Worm (Caenorhabditis elegans): ENCODE data around the gene rgs-4.
A peak's percentile ranks its signal among the peaks of the same experiment; 100 is the strongest.

DNA sequence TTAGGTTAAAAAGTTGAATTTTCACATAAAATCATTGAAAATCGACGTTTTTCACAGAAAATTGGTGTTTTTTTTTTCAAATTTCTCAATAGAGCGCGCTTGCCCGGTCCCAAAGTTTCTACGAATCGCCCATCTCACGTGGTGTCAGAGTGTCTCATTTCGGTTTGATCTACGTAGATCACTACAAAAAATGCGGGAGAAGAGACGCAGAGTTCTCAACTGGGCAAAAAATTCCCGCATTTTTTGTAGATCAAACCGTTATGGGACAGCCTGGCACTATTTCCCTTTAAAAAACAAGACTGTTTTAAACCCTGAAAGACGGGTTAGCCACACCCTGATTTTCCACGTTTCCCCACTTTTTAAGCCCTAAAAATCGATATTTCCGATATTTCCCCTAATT lies 17.3 kb downstream of the rgs-4 start:
- TF ChIP-seq efl-1 (GFP tag; optimal IDR thresholded peaks at IDR 0.05) (peak; percentile 32), F55B11.4 (tag; optimal IDR thresholded peaks at IDR 0.05; ENCODE audit: borderline replicate concordance, insufficient read depth) (no peak), pha-4 (tag; optimal IDR thresholded peaks at IDR 0.05) (no peak), mes-4 (tag; optimal IDR thresholded peaks at IDR 0.05) (no peak), mxl-1 (tag; optimal IDR thresholded peaks at IDR 0.05) (no peak), rec-8 (tag; optimal IDR thresholded peaks at IDR 0.05) (no peak), Y79H2A.3 (GFP tag; conservative IDR thresholded peaks at IDR 0.05) (no peak), snpc-4 (GFP tag; optimal IDR thresholded peaks at IDR 0.05) (no peak), snpc-4 (tag; optimal IDR thresholded peaks at IDR 0.05) (no peak), attf-5 (GFP tag; optimal IDR thresholded peaks at IDR 0.05) (no peak), let-607 (tag; optimal IDR thresholded peaks at IDR 0.05) (no peak), ceh-91 (GFP tag; IDR thresholded peaks at IDR 0.05) (0 out of 2 replicates have a peak, but pooled peaks have one; percentile 15), Y53G8AR.9 (GFP tag; conservative IDR thresholded peaks at IDR 0.05) (no peak), ztf-6 (GFP tag; IDR thresholded peaks at IDR 0.05) (no peak)

Data from whole organism, young adult.